Worm (Caenorhabditis elegans) whole organism, L1 larva: ENCODE results near the gene Y69A2AR.18.

ENCODE experiments used
- ama-1 ChIP-seq: fragments of 150-350 bp; optimal IDR thresholded peaks from 2 replicates; lab custom pipeline; 2014
- nhr-11 ChIP-seq: fragments of 150-350 bp; optimal IDR thresholded peaks from 2 replicates; lab custom pipeline; 2014; ENCODE audit warnings: missing biosample characterization, missing genetic modification characterization
- nhr-12 ChIP-seq: sonication (generic microtip); optimal IDR thresholded peaks from 2 replicates; lab custom pipeline; 2017; ENCODE audit warnings: missing biosample characterization, missing genetic modification characterization

DNA sequence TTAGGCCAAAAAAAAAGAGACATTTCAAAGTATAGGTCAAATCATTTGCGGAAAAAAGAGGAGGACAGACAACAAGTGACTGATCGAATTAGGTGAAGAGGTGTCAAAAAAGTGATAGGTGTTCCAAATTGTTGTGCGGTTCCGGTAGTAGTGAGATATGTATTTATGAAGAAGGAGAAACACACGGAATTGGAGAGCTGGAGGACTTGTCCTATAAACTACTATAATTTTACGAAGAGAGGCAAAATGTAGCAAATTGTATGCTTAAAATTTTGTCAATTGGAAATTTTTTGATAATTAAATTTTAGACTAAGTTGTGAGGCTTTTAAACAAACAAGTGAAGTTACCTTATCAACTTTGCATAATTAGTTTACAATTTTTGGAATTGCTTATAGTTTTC, 43.9 kb upstream of the Y69A2AR.18 start:
- no peak for TF ChIP-seq ama-1 (lab: Kevin White, UChicago)
- no peak for TF ChIP-seq nhr-12
- no peak for TF ChIP-seq nhr-11 (tag; lab: Kevin White, UChicago)
